Worm (Caenorhabditis elegans): ENCODE measurements around the gene tsen-2.

The tsen-2 gene

DNA sequence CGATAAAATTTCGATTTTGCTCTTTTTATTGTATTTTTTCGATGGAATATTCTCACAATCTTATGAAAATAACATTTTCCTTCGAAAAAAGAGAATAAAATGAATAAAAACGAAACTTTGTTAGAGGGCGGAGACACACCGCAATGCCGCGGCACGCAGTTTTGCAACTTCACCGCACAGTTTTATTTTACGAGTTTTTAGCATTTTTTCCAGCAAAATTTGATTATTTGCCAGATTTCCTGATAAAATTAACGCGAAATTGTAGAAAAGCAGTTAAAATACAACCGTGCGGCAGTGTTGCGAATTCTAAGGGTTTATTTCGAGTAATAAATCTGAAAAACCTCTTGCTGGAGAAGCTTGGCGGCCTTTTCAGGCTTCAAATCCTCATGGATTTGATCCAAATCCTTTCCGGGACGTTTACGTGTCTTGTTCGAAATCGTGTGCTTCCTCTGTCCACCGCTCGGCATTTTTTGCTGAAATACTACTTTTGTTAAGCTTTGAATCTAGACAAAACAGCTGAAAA is 20.2 kb upstream of the tsen-2 start, which contains the start of gene znf-593 (continued):
- TF ChIP-seq F22D6.2 (tag; optimal IDR thresholded peaks at IDR 0.05) (no peak), ceh-27 (GFP tag; optimal IDR thresholded peaks at IDR 0.05) (no peak), attf-6 (GFP tag; IDR thresholded peaks at IDR 0.05) (no peak), snpc-3.4 (tag; optimal IDR thresholded peaks at IDR 0.05) (no peak), nfyb-1 (GFP tag; IDR thresholded peaks at IDR 0.05) (0 out of 2 replicates have a peak, but pooled peaks have one; percentile 30)

DNA sequence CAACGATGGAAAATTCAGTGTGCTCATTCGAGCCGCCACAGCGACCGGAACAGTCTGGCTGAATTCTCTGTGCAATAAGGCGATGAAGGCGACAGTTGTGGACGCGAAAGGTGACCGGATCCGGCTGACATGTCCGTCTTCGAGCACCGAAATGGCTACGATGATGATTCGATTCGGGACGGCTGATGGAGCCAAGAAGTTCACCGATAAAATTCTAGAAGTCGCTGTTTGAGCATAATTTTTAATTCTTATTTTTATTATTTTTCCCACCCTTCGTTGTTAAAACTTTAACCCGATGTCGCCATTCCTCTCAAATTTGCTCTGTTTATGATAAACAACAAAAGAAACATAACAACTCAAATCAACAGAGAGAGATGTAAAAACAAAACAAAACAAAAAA is 19.5 kb upstream of the tsen-2 start:
- no peak for TF ChIP-seq T26A5.8 (tag; optimal IDR thresholded peaks at IDR 0.05)
- no peak for TF ChIP-seq ztf-18 (tag; optimal IDR thresholded peaks at IDR 0.05)
- no peak for TF ChIP-seq madf-8 (GFP tag; conservative IDR thresholded peaks at IDR 0.05)
- TF ChIP-seq hsf-1 (GFP tag; IDR thresholded peaks at IDR 0.05) = no peak
- TF ChIP-seq F23B12.7 (tag; optimal IDR thresholded peaks at IDR 0.05; ENCODE audit: insufficient read depth) = no peak
- no peak for TF ChIP-seq pbrm-1 (GFP tag; IDR thresholded peaks at IDR 0.05)
- TF ChIP-seq cebp-2 (GFP tag; IDR thresholded peaks at IDR 0.05) = no peak
- no peak for TF ChIP-seq K12H6.12 (tag; optimal IDR thresholded peaks at IDR 0.05)
- no peak for TF ChIP-seq hlh-12 (tag; optimal IDR thresholded peaks at IDR 0.05)
- no peak for TF ChIP-seq B0261.1 (tag; optimal IDR thresholded peaks at IDR 0.05)
- 0 out of 2 replicates have a peak, but pooled peaks have one; percentile 36 for TF ChIP-seq ekl-4 (GFP tag; IDR thresholded peaks at IDR 0.05)
- TF ChIP-seq ztf-28 (GFP tag; IDR thresholded peaks at IDR 0.05) = no peak
- no peak for TF ChIP-seq B0019.2 (GFP tag; conservative IDR thresholded peaks at IDR 0.05)
- 0 out of 2 replicates have a peak, but pooled peaks have one; percentile 68 for TF ChIP-seq nfyb-1 (GFP tag; IDR thresholded peaks at IDR 0.05)
- TF ChIP-seq Y79H2A.3 (GFP tag; conservative IDR thresholded peaks at IDR 0.05) = peak; percentile 60; the same call in 1 of the 2 replicates
- TF ChIP-seq fkh-3 (tag; optimal IDR thresholded peaks at IDR 0.05) = no peak
- no peak for TF ChIP-seq Y56A3A.18 (GFP tag; IDR thresholded peaks at IDR 0.05)
- no peak; the same call in 1 of the 2 replicates for TF ChIP-seq B0336.3 (GFP tag; IDR thresholded peaks at IDR 0.05)
- no peak for TF ChIP-seq aptf-3 (GFP tag; IDR thresholded peaks at IDR 0.05)
- no peak for TF ChIP-seq ceh-58 (GFP tag; IDR thresholded peaks at IDR 0.05)
- peak; percentile 1 for TF ChIP-seq lsl-1 (GFP tag; optimal IDR thresholded peaks at IDR 0.05)
- TF ChIP-seq nfya-1 (tag; optimal IDR thresholded peaks at IDR 0.05; ENCODE audit: borderline replicate concordance, insufficient read depth) = no peak
- TF ChIP-seq madf-3 (GFP tag; IDR thresholded peaks at IDR 0.05) = no peak
- peak; percentile 29; the same call in 1 of the 2 replicates for TF ChIP-seq Y53G8AR.9 (GFP tag; conservative IDR thresholded peaks at IDR 0.05)
- no peak for TF ChIP-seq rcor-1 (GFP tag; IDR thresholded peaks at IDR 0.05)
- peak; percentile 86 for TF ChIP-seq hrde-1 (tag; optimal IDR thresholded peaks at IDR 0.05; ENCODE audit: borderline replicate concordance)
- TF ChIP-seq madf-6 (GFP tag; IDR thresholded peaks at IDR 0.05) = 0 out of 2 replicates have a peak, but pooled peaks have one; percentile 18
- TF ChIP-seq lsy-27 (tag; optimal IDR thresholded peaks at IDR 0.05; ENCODE audit: borderline replicate concordance, insufficient read depth) = no peak
- TF ChIP-seq F57C9.4 (tag; optimal IDR thresholded peaks at IDR 0.05) = no peak
- TF ChIP-seq attf-5 (GFP tag; optimal IDR thresholded peaks at IDR 0.05) = no peak
- TF ChIP-seq lin-26 (GFP tag; IDR thresholded peaks at IDR 0.05) = no peak
- TF ChIP-seq lin-35 (GFP tag; optimal IDR thresholded peaks at IDR 0.05) = peak in 1 of 3 experiments; percentile 13
- peak; percentile 28 for TF ChIP-seq dpff-1 (tag; optimal IDR thresholded peaks at IDR 0.05)

All from whole organism, young adult.